Worm (Caenorhabditis elegans): Measurements from ENCODE around the gene rbc-2.

DNA sequence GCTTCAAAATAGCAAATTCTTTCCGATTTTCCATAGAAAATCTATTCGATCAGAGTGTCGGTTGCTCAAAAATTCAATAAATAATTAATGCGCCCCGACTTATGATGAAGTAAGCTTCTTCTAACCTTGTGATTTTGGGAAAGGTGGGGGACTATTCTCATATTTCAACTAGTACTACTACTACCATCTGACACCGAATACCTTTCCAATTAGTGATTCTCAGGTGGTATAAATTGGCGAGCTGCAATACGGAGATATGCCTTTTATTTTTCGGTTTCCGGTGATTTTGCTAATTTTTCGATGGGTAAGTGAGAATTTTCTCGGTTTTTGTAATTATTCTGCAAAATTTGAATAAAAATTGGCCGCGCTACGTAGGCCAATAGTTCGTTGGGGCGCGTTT, 32.9 kb upstream of the rbc-2 start, which contains the start of gene nhr-239:
- TF ChIP-seq ZK546.5 (tag; optimal IDR thresholded peaks at IDR 0.05), result no peak
- TF ChIP-seq fos-1 (tag; optimal IDR thresholded peaks at IDR 0.05), result no peak
- TF ChIP-seq ama-1 (optimal IDR thresholded peaks at IDR 0.05), result no peak
- TF ChIP-seq fkh-10 (GFP tag; optimal IDR thresholded peaks at IDR 0.05), result no peak
- TF ChIP-seq aly-2 (tag; optimal IDR thresholded peaks at IDR 0.05), result no peak
- TF ChIP-seq pha-4 (tag; optimal IDR thresholded peaks at IDR 0.05), result no peak
- no peak for TF ChIP-seq tbx-2 (tag; optimal IDR thresholded peaks at IDR 0.05)
